Fruit fly (Drosophila melanogaster): Measurements from ENCODE around the gene CG12065.

dm6 chrX:8579097-8579496 lies 5.0 kb downstream of the CG12065 start:
- TF ChIP-seq CG17806 (tag; optimal IDR thresholded peaks at IDR 0.05) (no peak), CG12605 (GFP tag; IDR thresholded peaks at IDR 0.05) (no peak), EcR (GFP tag; optimal IDR thresholded peaks at IDR 0.05) (no peak), Ets98B (GFP tag; IDR thresholded peaks at IDR 0.05) (no peak), gl (tag; optimal IDR thresholded peaks at IDR 0.05) (no peak), CG14655 (GFP tag; optimal IDR thresholded peaks at IDR 0.05) (no peak), CG15710 (tag; optimal IDR thresholded peaks at IDR 0.05) (no peak), rn (GFP tag; IDR thresholded peaks at IDR 0.05) (no peak), CG8301 (tag; optimal IDR thresholded peaks at IDR 0.05) (no peak)
